Fruit fly (Drosophila melanogaster) whole organism, embryonic: ENCODE data around the gene Ac3.

Experiments
- BEAF-32 ChIP-seq: fragments of 200-800 bp; sonication (Bioruptor generic); optimal IDR thresholded peaks from 3 replicates; lab custom pipeline; 2017; ENCODE audit warnings: missing biosample characterization, missing genetic modification characterization, mild to moderate bottlenecking, moderate library complexity, missing genetic modification reagents
- Bgb ChIP-seq: fragments of 200-800 bp; sonication (Bioruptor generic); IDR thresholded peaks from 2 replicates; pipeline ENCODE4 v1.3.6; 2022; ENCODE audit warnings: missing biosample characterization, missing genetic modification characterization; ENCODE audit not compliant: partially characterized antibody
- CG10431 ChIP-seq: fragments of 200-800 bp; sonication (Bioruptor generic); optimal IDR thresholded peaks from 3 replicates; lab custom pipeline; 2018; ENCODE audit warnings: missing biosample characterization, mild to moderate bottlenecking, missing genetic modification characterization
- CG11093 ChIP-seq: fragments of 200-800 bp; sonication (Bioruptor generic); IDR thresholded peaks from 3 replicates; pipeline ENCODE4 v1.3.6; 2022; ENCODE audit warnings: missing biosample characterization, missing genetic modification characterization
- CG12155 ChIP-seq: fragments of 200-800 bp; sonication (Bioruptor generic); optimal IDR thresholded peaks from 3 replicates; lab custom pipeline; 2016; ENCODE audit warnings: missing biosample characterization, missing genetic modification characterization
- CG12659 ChIP-seq: fragments of 200-800 bp; sonication (Bioruptor generic); optimal IDR thresholded peaks from 3 replicates; lab custom pipeline; 2017; ENCODE audit warnings: mild to moderate bottlenecking, missing biosample characterization, missing genetic modification reagents, missing genetic modification characterization
- CG13287 ChIP-seq: fragments of 200-800 bp; sonication (Bioruptor generic); IDR thresholded peaks from 2 replicates; pipeline ENCODE4 v1.3.6; 2022; ENCODE audit warnings: missing biosample characterization, missing genetic modification characterization; ENCODE audit not compliant: partially characterized antibody
- CG1603 ChIP-seq: fragments of 200-800 bp; sonication (Bioruptor generic); optimal IDR thresholded peaks from 2 replicates; lab custom pipeline; 2019; ENCODE audit warnings: missing biosample characterization, mild to moderate bottlenecking, missing genetic modification characterization, moderate library complexity
- CG2116 ChIP-seq: fragments of 200-800 bp; sonication (Bioruptor generic); optimal IDR thresholded peaks from 3 replicates; lab custom pipeline; 2018; ENCODE audit warnings: missing biosample characterization, mild to moderate bottlenecking, missing genetic modification characterization
- CG30020 ChIP-seq: fragments of 200-800 bp; optimal IDR thresholded peaks from 2 replicates; lab custom pipeline; 2019; ENCODE audit warnings: missing biosample characterization, mild to moderate bottlenecking, missing genetic modification characterization, moderate library complexity
- CG31388 ChIP-seq: fragments of 200-800 bp; sonication (Bioruptor generic); optimal IDR thresholded peaks from 2 replicates; lab custom pipeline; 2016; ENCODE audit warnings: missing biosample characterization, missing genetic modification characterization
- CG34224 ChIP-seq: fragments of 200-800 bp; sonication (Bioruptor generic); IDR thresholded peaks from 3 replicates; pipeline ENCODE4 v1.3.6; 2022; ENCODE audit warnings: missing biosample characterization, missing genetic modification characterization; ENCODE audit not compliant: partially characterized antibody
- CG3847 ChIP-seq: fragments of 200-800 bp; sonication (Bioruptor generic); IDR thresholded peaks from 2 replicates; pipeline ENCODE4 v1.3.6; 2022; ENCODE audit warnings: missing biosample characterization, missing genetic modification characterization
- CG3995 ChIP-seq: fragments of 200-800 bp; sonication (Bioruptor generic); optimal IDR thresholded peaks from 3 replicates; lab custom pipeline; 2016; ENCODE audit warnings: missing biosample characterization, missing genetic modification characterization
- CG42726 ChIP-seq: fragments of 200-800 bp; sonication (Bioruptor generic); IDR thresholded peaks from 2 replicates; pipeline ENCODE4 v1.3.6; 2022; ENCODE audit warnings: missing biosample characterization, missing genetic modification characterization; ENCODE audit not compliant: partially characterized antibody
- CG4617 ChIP-seq: fragments of 200-800 bp; sonication (Bioruptor generic); optimal IDR thresholded peaks from 3 replicates; lab custom pipeline; 2016; ENCODE audit warnings: missing biosample characterization, missing genetic modification characterization, borderline replicate concordance
- CG6791 ChIP-seq: fragments of 200-800 bp; sonication (Bioruptor generic); IDR thresholded peaks from 3 replicates; pipeline ENCODE4 v1.3.6; 2022; ENCODE audit warnings: missing biosample characterization, missing genetic modification characterization; ENCODE audit not compliant: partially characterized antibody
- CG7556 ChIP-seq: fragments of 200-800 bp; sonication (Bioruptor generic); optimal IDR thresholded peaks from 2 replicates; lab custom pipeline; 2017; ENCODE audit warnings: missing biosample characterization, mild to moderate bottlenecking, missing genetic modification characterization
- CG8924 ChIP-seq: fragments of 200-800 bp; optimal IDR thresholded peaks from 3 replicates; lab custom pipeline; 2019; ENCODE audit warnings: missing biosample characterization, mild to moderate bottlenecking, missing genetic modification characterization, moderate library complexity
- CG9932 ChIP-seq: fragments of 200-800 bp; sonication (Bioruptor generic); IDR thresholded peaks from 2 replicates; pipeline ENCODE4 v1.3.6; 2022; ENCODE audit warnings: missing biosample characterization, missing genetic modification characterization
- Dll ChIP-seq: fragments of 200-800 bp; sonication (Bioruptor generic); IDR thresholded peaks from 4 replicates; pipeline ENCODE4 v1.3.6; 2022; ENCODE audit warnings: missing biosample characterization, missing genetic modification characterization; ENCODE audit not compliant: partially characterized antibody
- Doc2 ChIP-seq: fragments of 200-800 bp; sonication (Bioruptor generic); IDR thresholded peaks from 2 replicates; pipeline ENCODE4 v1.3.6; 2022; ENCODE audit warnings: missing biosample characterization, missing genetic modification characterization
- Doc3 ChIP-seq: fragments of 200-800 bp; sonication (Bioruptor generic); IDR thresholded peaks from 3 replicates; pipeline ENCODE4 v1.3.6; 2022; ENCODE audit warnings: missing biosample characterization, missing genetic modification characterization; ENCODE audit not compliant: partially characterized antibody
- Dp ChIP-seq: fragments of 200-800 bp; sonication (Bioruptor generic); optimal IDR thresholded peaks from 2 replicates; lab custom pipeline; 2018; ENCODE audit warnings: missing biosample characterization, mild to moderate bottlenecking, missing genetic modification characterization, moderate library complexity
- Dref ChIP-seq: fragments of 200-800 bp; sonication (Bioruptor generic); IDR thresholded peaks from 2 replicates; pipeline ENCODE4 v1.3.6; 2022; ENCODE audit warnings: missing biosample characterization, missing genetic modification characterization
- E2f2 ChIP-seq: fragments of 200-800 bp; sonication (Bioruptor generic); IDR thresholded peaks from 2 replicates; pipeline ENCODE4 v1.3.6; 2022; ENCODE audit warnings: missing biosample characterization, missing genetic modification characterization
- Ets65A ChIP-seq: fragments of 200-800 bp; sonication (Bioruptor generic); peaks from one replicate; lab custom pipeline; 2016; ENCODE audit warnings: missing biosample characterization, missing genetic modification characterization
- GATAe ChIP-seq: fragments of 200-800 bp; sonication (Bioruptor generic); conservative IDR thresholded peaks from 2 replicates; pipeline ENCODE4 v1.3.6; 2022; ENCODE audit warnings: missing biosample characterization, missing genetic modification characterization
- Med ChIP-seq: fragments of 200-800 bp; sonication (Bioruptor generic); peaks from one replicate; lab custom pipeline; 2016; ENCODE audit warnings: missing biosample characterization, missing genetic modification characterization, mild to moderate bottlenecking, inconsistent platforms, moderate library complexity
- Mrtf ChIP-seq: fragments of 200-800 bp; sonication (Bioruptor generic); IDR thresholded peaks from 3 replicates; pipeline ENCODE4 v1.3.6; 2022; ENCODE audit warnings: missing biosample characterization, missing genetic modification characterization
- Nf-YA ChIP-seq: fragments of 200-800 bp; sonication (Bioruptor generic); IDR thresholded peaks from 2 replicates; pipeline ENCODE4 v1.3.6; 2022; ENCODE audit warnings: missing biosample characterization, missing genetic modification characterization
- Oaz ChIP-seq: fragments of 200-800 bp; sonication (Bioruptor generic); IDR thresholded peaks from 2 replicates; pipeline ENCODE4 v1.3.6; 2022; ENCODE audit warnings: missing biosample characterization, missing genetic modification characterization
- Tbp ChIP-seq: fragments of >200 bp; optimal IDR thresholded peaks from 2 replicates; lab custom pipeline; 2018; ENCODE audit warnings: missing biosample characterization, missing genetic modification characterization
- chinmo ChIP-seq: fragments of 200-800 bp; sonication (Bioruptor generic); IDR thresholded peaks from 4 replicates; pipeline ENCODE4 v1.3.6; 2022; ENCODE audit warnings: missing biosample characterization, missing genetic modification characterization; ENCODE audit not compliant: partially characterized antibody
- esg ChIP-seq: fragments of 200-800 bp; sonication (Bioruptor generic); conservative IDR thresholded peaks from 2 replicates; pipeline ENCODE4 v1.3.6; 2022; ENCODE audit warnings: missing biosample characterization, missing genetic modification characterization
- fu2 ChIP-seq: fragments of 200-800 bp; sonication (Bioruptor generic); optimal IDR thresholded peaks from 2 replicates; lab custom pipeline; 2016; ENCODE audit warnings: missing biosample characterization, missing genetic modification characterization
- hbn ChIP-seq: fragments of 200-800 bp; sonication (Bioruptor generic); IDR thresholded peaks from 2 replicates; pipeline ENCODE4 v1.3.6; 2022; ENCODE audit warnings: missing biosample characterization, missing genetic modification characterization; ENCODE audit not compliant: partially characterized antibody
- ken ChIP-seq: fragments of 200-800 bp; sonication (Bioruptor generic); IDR thresholded peaks from 3 replicates; pipeline ENCODE4 v1.3.6; 2022; ENCODE audit warnings: missing biosample characterization, missing genetic modification characterization
- klu ChIP-seq: fragments of 200-800 bp; sonication (Bioruptor generic); IDR thresholded peaks from 2 replicates; pipeline ENCODE4 v1.3.6; 2022; ENCODE audit warnings: missing biosample characterization, missing genetic modification characterization
- knrl ChIP-seq: fragments of 200-800 bp; sonication (Bioruptor generic); IDR thresholded peaks from 3 replicates; pipeline ENCODE4 v1.3.6; 2022; ENCODE audit warnings: missing biosample characterization, missing genetic modification characterization; ENCODE audit not compliant: partially characterized antibody
- oc ChIP-seq: fragments of 200-800 bp; sonication (Bioruptor generic); optimal IDR thresholded peaks from 2 replicates; lab custom pipeline; 2018; ENCODE audit warnings: missing biosample characterization, mild to moderate bottlenecking, missing genetic modification characterization, moderate library complexity
- pum ChIP-seq: fragments of 200-800 bp; sonication (Bioruptor generic); optimal IDR thresholded peaks from 2 replicates; lab custom pipeline; 2016; ENCODE audit warnings: missing biosample characterization, missing genetic modification characterization
- pzg ChIP-seq: fragments of 200-800 bp; sonication (Bioruptor generic); optimal IDR thresholded peaks from 3 replicates; lab custom pipeline; 2018; ENCODE audit warnings: missing biosample characterization, mild to moderate bottlenecking, missing genetic modification characterization, moderate library complexity
- schlank ChIP-seq: fragments of 200-800 bp; sonication (Bioruptor generic); optimal IDR thresholded peaks from 2 replicates; lab custom pipeline; 2018; ENCODE audit warnings: missing biosample characterization, mild to moderate bottlenecking, missing genetic modification characterization
- ssp ChIP-seq: fragments of 200-800 bp; sonication (Bioruptor generic); IDR thresholded peaks from 2 replicates; pipeline ENCODE4 v1.3.6; 2022; ENCODE audit warnings: missing biosample characterization, missing genetic modification characterization
- stwl ChIP-seq: fragments of 200-800 bp; sonication (Bioruptor generic); optimal IDR thresholded peaks from 3 replicates; lab custom pipeline; 2018; ENCODE audit warnings: missing biosample characterization, mild to moderate bottlenecking, missing genetic modification characterization, moderate library complexity
- tll ChIP-seq, 2 experiments: fragments of 200-800 bp in 1 of 2; fragments of >200 bp in 1 of 2; sonication (Bioruptor generic) in 1 of 2; optimal IDR thresholded peaks; 2 replicates each; lab custom pipeline; 2017 to 2019; ENCODE audit warnings: missing biosample characterization in 2 of 2, missing genetic modification characterization in 2 of 2, mild to moderate bottlenecking in 1 of 2, moderate library complexity in 1 of 2
- vnd ChIP-seq: fragments of 200-800 bp; sonication (Bioruptor generic); IDR thresholded peaks from 3 replicates; pipeline ENCODE4 v1.3.6; 2022; ENCODE audit warnings: missing biosample characterization, missing genetic modification characterization; ENCODE audit not compliant: partially characterized antibody

The Ac3 gene

dm6 chr2L:21623685-21624471, 8.5 kb upstream of the Ac3 start, which contains the start of gene CG2201 (continued):
- TF ChIP-seq Mrtf (GFP tag; lab: Robert Waterston, UW): no peak
- TF ChIP-seq Tbp (GFP tag; lab: Kevin White, UChicago): no peak
- TF ChIP-seq CG3995: no peak
- TF ChIP-seq ken (GFP tag; lab: Robert Waterston, UW): peak; percentile 73; the same call in 2 of the 3 replicates
- TF ChIP-seq CG31388 (GFP tag; lab: Kevin White, UChicago): peak; percentile 21
- no peak for TF ChIP-seq schlank
- no peak for TF ChIP-seq klu
- TF ChIP-seq fu2: no peak
- no peak for TF ChIP-seq pum (GFP tag; lab: Kevin White, UChicago)
- no peak for TF ChIP-seq CG11093 (GFP tag; lab: Robert Waterston, UW)
- peak; percentile 47 for TF ChIP-seq oc (tag; lab: Kevin White, UChicago)
- TF ChIP-seq CG8924 (tag; lab: Kevin White, UChicago): peak; percentile 61
- TF ChIP-seq CG9932 (GFP tag; lab: Robert Waterston, UW): peak; percentile 57
- TF ChIP-seq ssp (GFP tag; lab: Robert Waterston, UW): no peak
- no peak for TF ChIP-seq GATAe (GFP tag; lab: Robert Waterston, UW)
- TF ChIP-seq Doc2 (GFP tag; lab: Robert Waterston, UW): no peak
- no peak for TF ChIP-seq CG12155 (GFP tag; lab: Kevin White, UChicago)
- TF ChIP-seq Oaz (GFP tag; lab: Robert Waterston, UW): no peak
- TF ChIP-seq Nf-YA (GFP tag; lab: Robert Waterston, UW): peak; percentile 58; the same call in 1 of the 2 replicates
- no peak for TF ChIP-seq CG7556
- TF ChIP-seq CG3847: no peak
- TF ChIP-seq esg (GFP tag; lab: Robert Waterston, UW): no peak

dm6 chr2L:21624472-21624787, 8.0 kb upstream of the Ac3 start:
- TF ChIP-seq CG1603 (tag; lab: Kevin White, UChicago) (peak; percentile 57), Ets65A (GFP tag; lab: Kevin White, UChicago) (no peak), chinmo (GFP tag; lab: Robert Waterston, UW) (0 out of 4 replicates have a peak, but pooled peaks have one; percentile 10), Bgb (peak; percentile 26), Doc3 (GFP tag; lab: Robert Waterston, UW) (peak; percentile 34; the same call in 2 of the 3 replicates), knrl (GFP tag; lab: Robert Waterston, UW) (peak; percentile 55; the same call in 1 of the 3 replicates), CG34224 (peak; percentile 57; the same call in 1 of the 3 replicates), CG6791 (GFP tag; lab: Robert Waterston, UW) (peak; percentile 64), CG30020 (peak; percentile 75), CG4617 (GFP tag; lab: Kevin White, UChicago) (peak; percentile 32), CG42726 (peak; percentile 37; the same call in 1 of the 2 replicates), CG13287 (GFP tag; lab: Robert Waterston, UW) (peak; percentile 61), hbn (GFP tag; lab: Robert Waterston, UW) (0 out of 2 replicates have a peak, but pooled peaks have one; percentile 32), BEAF-32 (GFP tag; lab: Kevin White, UChicago) (peak; percentile 67), pzg (GFP tag; lab: Kevin White, UChicago) (peak; percentile 16), vnd (GFP tag; lab: Robert Waterston, UW) (peak; percentile 14; the same call in 1 of the 3 replicates), CG10431 (GFP tag; lab: Kevin White, UChicago) (no peak), Dref (GFP tag; lab: Robert Waterston, UW) (peak; percentile 65), CG2116 (GFP tag; lab: Kevin White, UChicago) (peak; percentile 40), Dll (GFP tag; lab: Robert Waterston, UW) (peak; percentile 59; the same call in 3 of the 4 replicates), CG12659 (GFP tag; lab: Kevin White, UChicago) (no peak), stwl (tag; lab: Kevin White, UChicago) (peak; percentile 74), Med (GFP tag; lab: Kevin White, UChicago) (peak; percentile 77), tll (GFP tag; optimal IDR thresholded peaks at IDR 0.05; lab: Kevin White, UChicago) (no peak), CG12155 (GFP tag; lab: Kevin White, UChicago) (no peak), Dp (peak; percentile 16), E2f2 (GFP tag; lab: Robert Waterston, UW) (no peak)
